Worm (Caenorhabditis elegans) whole organism, late embryonic: ENCODE data around the gene T27D12.1.

Experiments
- C08G9.2 ChIP-seq: sonication (generic microtip); optimal IDR thresholded peaks from 2 replicates; lab custom pipeline; 2016; ENCODE audit warnings: mild to moderate bottlenecking, missing genetic modification characterization, moderate library complexity, missing compliant biosample characterization
- F13H6.1 ChIP-seq: sonication (generic microtip); optimal IDR thresholded peaks from 2 replicates; lab custom pipeline; 2016; ENCODE audit warnings: missing genetic modification characterization, missing compliant biosample characterization
- T23F11.4 ChIP-seq: fragments of 200-800 bp; sonication (Bioruptor generic); optimal IDR thresholded peaks from 2 replicates; lab custom pipeline; 2018; ENCODE audit warnings: mild to moderate bottlenecking, missing genetic modification characterization, missing compliant biosample characterization
- Y22D7AL.16 ChIP-seq: sonication (generic microtip); optimal IDR thresholded peaks from 2 replicates; lab custom pipeline; 2016; ENCODE audit warnings: missing genetic modification characterization, missing compliant biosample characterization
- ahr-1 ChIP-seq: sonication (generic microtip); optimal IDR thresholded peaks from 2 replicates; lab custom pipeline; 2016; ENCODE audit warnings: missing genetic modification characterization, missing compliant biosample characterization
- ceh-18 ChIP-seq: sonication (generic microtip); optimal IDR thresholded peaks from 2 replicates; lab custom pipeline; 2016; ENCODE audit warnings: missing genetic modification characterization, missing compliant biosample characterization
- ceh-2 ChIP-seq: sonication (generic microtip); optimal IDR thresholded peaks from 2 replicates; lab custom pipeline; 2016; ENCODE audit warnings: missing genotype, missing genetic modification characterization, missing compliant biosample characterization
- ceh-24 ChIP-seq: sonication (generic microtip); optimal IDR thresholded peaks from 2 replicates; lab custom pipeline; 2016; ENCODE audit warnings: mild to moderate bottlenecking, missing genetic modification characterization, missing compliant biosample characterization
- ceh-31 ChIP-seq: sonication (generic microtip); optimal IDR thresholded peaks from 2 replicates; lab custom pipeline; 2016; ENCODE audit warnings: missing genetic modification characterization, missing compliant biosample characterization
- ceh-45 ChIP-seq: fragments of 200-800 bp; sonication (Bioruptor generic); IDR thresholded peaks from 2 replicates; pipeline ENCODE4 v1.3.6; 2022; ENCODE audit warnings: missing genetic modification reagents, missing genetic modification characterization, missing compliant biosample characterization
- ceh-9 ChIP-seq: sonication (generic microtip); optimal IDR thresholded peaks from 2 replicates; lab custom pipeline; 2016; ENCODE audit warnings: mild to moderate bottlenecking, missing genetic modification characterization, inconsistent platforms, missing compliant biosample characterization
- dmd-4 ChIP-seq: sonication (generic microtip); optimal IDR thresholded peaks from 2 replicates; lab custom pipeline; 2016; ENCODE audit warnings: borderline replicate concordance, missing genetic modification characterization, missing compliant biosample characterization
- elt-2 ChIP-seq: sonication (generic microtip); optimal IDR thresholded peaks from 2 replicates; lab custom pipeline; 2016; ENCODE audit warnings: missing genetic modification reagents, missing genetic modification characterization, missing compliant biosample characterization
- elt-4 ChIP-seq: sonication (generic microtip); optimal IDR thresholded peaks from 2 replicates; lab custom pipeline; 2016; ENCODE audit warnings: missing genetic modification characterization, missing compliant biosample characterization
- ets-4 ChIP-seq: sonication (generic microtip); optimal IDR thresholded peaks from 2 replicates; lab custom pipeline; 2016; ENCODE audit warnings: missing genetic modification characterization, missing compliant biosample characterization
- fkh-6 ChIP-seq: sonication (generic microtip); optimal IDR thresholded peaks from 2 replicates; lab custom pipeline; 2016; ENCODE audit warnings: missing genetic modification characterization, missing compliant biosample characterization
- hlh-30 ChIP-seq: sonication (generic microtip); optimal IDR thresholded peaks from 2 replicates; lab custom pipeline; 2017; ENCODE audit warnings: antibody characterized with exemption, missing genetic modification characterization, missing compliant biosample characterization; ENCODE audit not compliant: insufficient read depth
- hlh-6 ChIP-seq: sonication (generic microtip); optimal IDR thresholded peaks from 2 replicates; lab custom pipeline; 2016; ENCODE audit warnings: missing genotype, missing genetic modification characterization, missing compliant biosample characterization
- nfya-1 ChIP-seq: sonication (generic microtip); optimal IDR thresholded peaks from 2 replicates; lab custom pipeline; 2017; ENCODE audit warnings: missing genetic modification characterization, mild to moderate bottlenecking, missing compliant biosample characterization, antibody characterized with exemption, moderate library complexity
- nhr-11 ChIP-seq: fragments of 150-350 bp; optimal IDR thresholded peaks from 2 replicates; lab custom pipeline; 2014; ENCODE audit warnings: missing biosample characterization, missing genetic modification characterization
- nhr-232 ChIP-seq: sonication (generic microtip); optimal IDR thresholded peaks from 2 replicates; lab custom pipeline; 2016; ENCODE audit warnings: missing genetic modification characterization, missing compliant biosample characterization
- pax-1 ChIP-seq: fragments of 150-350 bp; optimal IDR thresholded peaks from 2 replicates; lab custom pipeline; 2014; ENCODE audit warnings: missing biosample characterization, missing genetic modification characterization
- pqm-1 ChIP-seq: sonication (generic microtip); optimal IDR thresholded peaks from 2 replicates; lab custom pipeline; 2016; ENCODE audit warnings: missing genetic modification characterization, missing compliant biosample characterization
- ref-2 ChIP-seq: sonication (generic microtip); optimal IDR thresholded peaks from 2 replicates; lab custom pipeline; 2016; ENCODE audit warnings: missing genetic modification characterization, missing compliant biosample characterization
- rnt-1 ChIP-seq: sonication (generic microtip); optimal IDR thresholded peaks from 2 replicates; lab custom pipeline; 2016; ENCODE audit warnings: missing genetic modification characterization, missing compliant biosample characterization
- sdc-2 ChIP-seq: sonication (generic microtip); optimal IDR thresholded peaks from 2 replicates; lab custom pipeline; 2016; ENCODE audit warnings: missing genotype, missing genetic modification characterization, missing compliant biosample characterization
- sox-2 ChIP-seq: fragments of 200-800 bp; sonication (Bioruptor generic); IDR thresholded peaks from 2 replicates; pipeline ENCODE4 v1.3.6; 2022; ENCODE audit warnings: missing genetic modification reagents, missing genetic modification characterization, missing compliant biosample characterization
- tbx-2 ChIP-seq: sonication (generic microtip); optimal IDR thresholded peaks from 2 replicates; lab custom pipeline; 2016; ENCODE audit warnings: missing genetic modification characterization, missing compliant biosample characterization
- unc-42 ChIP-seq: sonication (generic microtip); optimal IDR thresholded peaks from 2 replicates; lab custom pipeline; 2016; ENCODE audit warnings: missing genotype, missing genetic modification characterization, missing compliant biosample characterization
- unc-86 ChIP-seq: sonication (generic microtip); optimal IDR thresholded peaks from 2 replicates; lab custom pipeline; 2016; ENCODE audit warnings: missing genetic modification characterization, missing compliant biosample characterization
- zip-5 ChIP-seq: sonication (generic microtip); optimal IDR thresholded peaks from 2 replicates; lab custom pipeline; 2016; ENCODE audit warnings: missing genetic modification characterization, missing compliant biosample characterization

The T27D12.1 gene

DNA sequence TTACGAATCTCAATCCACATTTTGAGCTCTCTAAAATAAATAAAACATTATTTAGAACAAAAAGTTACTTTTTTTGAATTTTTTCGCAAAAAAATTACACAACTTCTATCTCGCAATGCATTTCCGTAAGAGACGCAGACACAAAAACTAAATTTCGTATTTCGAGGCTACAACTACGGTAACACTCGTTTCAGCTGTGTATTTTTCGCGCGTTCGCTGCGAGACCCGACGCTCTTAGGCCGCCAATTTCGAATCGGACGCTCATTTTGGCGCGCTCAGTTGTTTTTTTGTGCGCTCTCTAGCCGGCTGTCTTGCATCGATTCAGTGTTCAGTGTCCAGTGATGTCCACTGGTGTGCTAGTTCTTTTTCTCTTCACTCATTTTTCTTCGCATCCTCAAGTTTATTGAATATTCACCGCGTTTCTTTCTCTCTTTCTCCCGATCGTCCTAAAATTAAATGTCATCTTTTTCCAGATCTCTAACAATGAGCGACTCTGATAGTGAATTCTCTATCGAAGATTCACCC, 32.3 kb downstream of the T27D12.1 start, which contains the start of the genes npp-3 and top-2 (continued):
- TF ChIP-seq nhr-11 (tag; lab: Kevin White, UChicago) (no peak), ceh-24 (no peak), ets-4 (tag; lab: Kevin White, UChicago) (no peak), C08G9.2 (tag; lab: Kevin White, UChicago) (no peak), F13H6.1 (tag; lab: Kevin White, UChicago) (no peak), nfya-1 (tag; lab: Kevin White, UChicago) (peak; percentile 96), unc-86 (tag; lab: Kevin White, UChicago) (no peak), ref-2 (peak; percentile 62), ceh-18 (tag; lab: Kevin White, UChicago) (peak; percentile 80), ahr-1 (tag; lab: Kevin White, UChicago) (no peak), hlh-30 (tag; lab: Kevin White, UChicago) (peak; percentile 51), T23F11.4 (no peak)

DNA sequence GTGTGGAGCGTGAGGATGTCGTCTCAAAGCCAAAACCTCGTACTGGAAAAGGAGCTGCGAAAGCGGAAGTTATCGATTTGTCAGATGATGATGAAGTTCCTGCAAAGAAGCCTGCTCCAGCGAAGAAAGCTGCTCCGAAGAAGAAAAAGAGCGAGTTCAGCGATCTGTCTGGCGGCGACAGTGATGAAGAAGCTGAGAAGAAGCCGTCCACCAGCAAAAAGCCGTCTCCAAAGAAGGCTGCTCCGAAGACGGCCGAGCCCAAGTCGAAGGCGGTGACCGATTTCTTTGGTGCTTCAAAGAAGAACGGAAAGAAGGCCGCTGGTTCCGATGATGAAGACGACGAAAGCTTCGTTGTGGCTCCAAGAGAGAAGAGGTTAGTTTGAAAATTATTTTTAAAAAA, 37.4 kb downstream of the T27D12.1 start:
- TF ChIP-seq ceh-45 (no peak), pqm-1 (tag; lab: Kevin White, UChicago) (no peak), sdc-2 (tag; lab: Kevin White, UChicago) (no peak), F13H6.1 (tag; lab: Kevin White, UChicago) (no peak), ceh-2 (tag; lab: Kevin White, UChicago) (no peak), sox-2 (GFP tag; lab: Robert Waterston, UW) (no peak), pax-1 (tag; lab: Kevin White, UChicago) (no peak), ceh-31 (tag; lab: Kevin White, UChicago) (no peak), dmd-4 (tag; lab: Kevin White, UChicago) (no peak), ceh-9 (tag; lab: Kevin White, UChicago) (no peak), unc-86 (tag; lab: Kevin White, UChicago) (no peak), unc-42 (no peak), rnt-1 (no peak)
- TF ChIP-seq, all 69 proteins: peak for 0

ce11 chrII:11880456-11881353, 38.3 kb downstream of the T27D12.1 start:
- no peak for TF ChIP-seq rnt-1
- TF ChIP-seq elt-2 (tag; lab: Kevin White, UChicago) = peak; percentile 0

- TF ChIP-seq sdc-2 (tag; lab: Kevin White, UChicago) (no peak), fkh-6 (no peak), hlh-6 (tag; lab: Kevin White, UChicago) (no peak), zip-5 (tag; lab: Kevin White, UChicago) (no peak), ceh-18 (tag; lab: Kevin White, UChicago) (no peak), elt-4 (tag; lab: Kevin White, UChicago) (no peak)
Observed at ce11 chrII:11883648-11884047, 41.2 kb downstream of the T27D12.1 start, which contains the start of gene ZK930.6. TSS of gene ZK930.6 (plus strand) at chrII:11883948.

- TF ChIP-seq ceh-24 = no peak
- TF ChIP-seq tbx-2 = peak; percentile 30
Observed at ce11 chrII:11887724-11888123, 45.3 kb downstream of the T27D12.1 start.

DNA sequence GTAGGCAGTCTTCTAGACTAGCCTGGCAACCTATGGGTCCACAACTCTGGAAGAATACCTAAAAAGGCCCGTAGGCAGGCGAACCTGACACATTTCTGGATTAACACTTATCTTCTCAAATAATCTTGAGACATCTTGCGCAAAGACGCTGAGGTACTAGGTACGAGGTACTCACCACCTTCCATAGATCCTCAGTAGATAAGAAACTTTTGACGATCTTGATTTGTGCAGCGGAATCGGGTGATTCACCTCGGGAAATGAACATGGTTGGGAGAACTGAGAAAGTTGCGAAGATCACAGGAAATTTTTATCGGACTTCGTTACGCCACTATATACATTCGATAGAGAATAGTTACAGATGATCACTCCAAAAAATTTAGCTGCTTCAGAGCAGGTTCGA, 45.7 kb downstream of the T27D12.1 start:
- TF ChIP-seq Y22D7AL.16 (tag; lab: Kevin White, UChicago) (no peak), nhr-232 (no peak)
